Fruit fly (Drosophila melanogaster) whole organism, pupa: ENCODE data around the gene THG.

Experiments
- CG10348 ChIP-seq: fragments of 200-800 bp; sonication (Bioruptor generic); IDR thresholded peaks from 2 replicates; pipeline ENCODE4 v1.3.6; 2022; ENCODE audit warnings: missing biosample characterization, missing genetic modification characterization
- CG12605 ChIP-seq: fragments of 200-800 bp; sonication (Bioruptor generic); IDR thresholded peaks from 2 replicates; pipeline ENCODE4 v1.3.6; 2022; ENCODE audit warnings: missing biosample characterization, missing genetic modification characterization
- CG15710 ChIP-seq: fragments of 200-800 bp; sonication (Bioruptor generic); optimal IDR thresholded peaks from 2 replicates; lab custom pipeline; 2018; ENCODE audit warnings: missing biosample characterization, mild to moderate bottlenecking, missing genetic modification characterization, moderate library complexity
- CG34367 ChIP-seq: fragments of 200-800 bp; sonication (Bioruptor generic); optimal IDR thresholded peaks from 2 replicates; lab custom pipeline; 2018; ENCODE audit warnings: missing biosample characterization, mild to moderate bottlenecking, missing genetic modification characterization
- CG8159 ChIP-seq: fragments of 200-800 bp; sonication (Bioruptor generic); optimal IDR thresholded peaks from 3 replicates; lab custom pipeline; 2018; ENCODE audit warnings: missing biosample characterization, mild to moderate bottlenecking, missing genetic modification characterization, moderate library complexity
- D1 ChIP-seq: fragments of 200-800 bp; sonication (Bioruptor generic); optimal IDR thresholded peaks from 2 replicates; lab custom pipeline; 2018; ENCODE audit warnings: missing biosample characterization, mild to moderate bottlenecking, missing genetic modification characterization, moderate library complexity
- EcR ChIP-seq: fragments of 200-800 bp; sonication (Bioruptor generic); optimal IDR thresholded peaks from 3 replicates; lab custom pipeline; 2019; ENCODE audit warnings: missing biosample characterization, missing genetic modification characterization, mild to moderate bottlenecking, moderate library complexity, missing genetic modification reagents
- Pif1B ChIP-seq: fragments of 200-800 bp; sonication (Bioruptor generic); optimal IDR thresholded peaks from 3 replicates; lab custom pipeline; 2016; ENCODE audit warnings: missing biosample characterization, missing genetic modification characterization

DNA sequence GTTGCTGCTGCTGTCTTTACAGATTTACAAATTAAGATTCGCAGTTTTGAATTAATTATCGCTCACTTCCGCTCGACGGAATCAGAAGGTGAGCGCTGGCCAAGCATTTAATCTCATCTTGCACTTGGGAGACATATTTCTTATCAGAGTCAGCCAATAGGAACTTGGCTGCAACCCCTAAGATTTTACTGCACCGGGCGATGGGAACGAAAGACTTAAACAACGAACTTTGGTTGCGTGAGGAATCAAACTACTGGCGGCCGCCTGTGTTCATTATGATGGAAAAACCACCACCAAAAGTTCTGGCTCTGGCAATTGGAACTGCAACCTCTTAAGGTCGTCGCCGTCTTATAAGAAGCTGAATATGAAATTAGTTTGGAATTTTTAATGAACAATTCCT lies 34.2 kb upstream of the THG start:
- TF ChIP-seq CG12605 (GFP tag; lab: Robert Waterston, UW) (no peak), D1 (tag; lab: Kevin White, UChicago) (no peak), EcR (no peak), CG34367 (tag; lab: Kevin White, UChicago) (no peak), CG15710 (tag; lab: Kevin White, UChicago) (no peak), CG8159 (tag; lab: Kevin White, UChicago) (no peak), CG10348 (GFP tag; lab: Robert Waterston, UW) (no peak), Pif1B (GFP tag; lab: Kevin White, UChicago) (no peak)
